Fruit fly (Drosophila melanogaster) whole organism, embryonic: ENCODE measurements around the gene CG5191.

Experiments
- Abd-B ChIP-seq: fragments of 200-800 bp; sonication (Bioruptor generic); optimal IDR thresholded peaks from 2 replicates; lab custom pipeline; 2018; ENCODE audit warnings: missing biosample characterization, mild to moderate bottlenecking, missing genetic modification characterization, moderate library complexity
- CG10267 ChIP-seq: fragments of 200-800 bp; sonication (Bioruptor generic); optimal IDR thresholded peaks from 2 replicates; lab custom pipeline; 2018; ENCODE audit warnings: missing biosample characterization, mild to moderate bottlenecking, missing genetic modification characterization, moderate library complexity
- CG11093 ChIP-seq: fragments of 200-800 bp; sonication (Bioruptor generic); IDR thresholded peaks from 3 replicates; pipeline ENCODE4 v1.3.6; 2022; ENCODE audit warnings: missing biosample characterization, missing genetic modification characterization
- CG11695 ChIP-seq: fragments of 200-800 bp; sonication (Bioruptor generic); IDR thresholded peaks from 3 replicates; pipeline ENCODE4 v1.3.6; 2022; ENCODE audit warnings: missing biosample characterization, missing genetic modification characterization
- CG12155 ChIP-seq: fragments of 200-800 bp; sonication (Bioruptor generic); optimal IDR thresholded peaks from 3 replicates; lab custom pipeline; 2016; ENCODE audit warnings: missing biosample characterization, missing genetic modification characterization
- CG13894 ChIP-seq: fragments of 200-800 bp; sonication (Bioruptor generic); optimal IDR thresholded peaks from 3 replicates; lab custom pipeline; 2018; ENCODE audit warnings: missing biosample characterization, mild to moderate bottlenecking, missing genetic modification characterization, moderate library complexity
- CG14710 ChIP-seq: fragments of 200-800 bp; sonication (Bioruptor generic); optimal IDR thresholded peaks from 3 replicates; lab custom pipeline; 2019; ENCODE audit warnings: missing biosample characterization, mild to moderate bottlenecking, missing genetic modification characterization, moderate library complexity
- CG15011 ChIP-seq: fragments of 200-800 bp; sonication (Bioruptor generic); optimal IDR thresholded peaks from 3 replicates; lab custom pipeline; 2018; ENCODE audit warnings: missing biosample characterization, mild to moderate bottlenecking, missing genetic modification characterization
- CG15479 ChIP-seq: fragments of 200-800 bp; sonication (Bioruptor generic); optimal IDR thresholded peaks from 3 replicates; lab custom pipeline; 2019; ENCODE audit warnings: missing biosample characterization, mild to moderate bottlenecking, missing genetic modification characterization, moderate library complexity
- CG15601 ChIP-seq: fragments of 200-800 bp; sonication (Bioruptor generic); optimal IDR thresholded peaks from 3 replicates; lab custom pipeline; 2019; ENCODE audit warnings: missing biosample characterization, mild to moderate bottlenecking, missing genetic modification characterization, moderate library complexity
- CG15696 ChIP-seq: fragments of 200-800 bp; sonication (Bioruptor generic); optimal IDR thresholded peaks from 2 replicates; lab custom pipeline; 2019; ENCODE audit warnings: missing biosample characterization, mild to moderate bottlenecking, missing genetic modification characterization, moderate library complexity
- CG17912 ChIP-seq: fragments of 200-800 bp; sonication (Bioruptor generic); optimal IDR thresholded peaks from 2 replicates; lab custom pipeline; 2018; ENCODE audit warnings: missing biosample characterization, mild to moderate bottlenecking, missing genetic modification characterization
- CG18011 ChIP-seq: fragments of 200-800 bp; sonication (Bioruptor generic); optimal IDR thresholded peaks from 2 replicates; lab custom pipeline; 2017; ENCODE audit warnings: missing biosample characterization, missing genetic modification characterization, mild to moderate bottlenecking, moderate library complexity, missing genotype
- CG18764 ChIP-seq: fragments of 200-800 bp; sonication (Bioruptor generic); optimal IDR thresholded peaks from 3 replicates; lab custom pipeline; 2016; ENCODE audit warnings: missing biosample characterization, missing genetic modification characterization
- CG32772 ChIP-seq: fragments of 200-800 bp; sonication (Bioruptor generic); IDR thresholded peaks from 2 replicates; pipeline ENCODE4 v1.3.6; 2022; ENCODE audit warnings: missing biosample characterization, missing genetic modification characterization
- CG3838 ChIP-seq: fragments of 200-800 bp; sonication (Bioruptor generic); optimal IDR thresholded peaks from 3 replicates; lab custom pipeline; 2016; ENCODE audit warnings: missing biosample characterization, missing genetic modification characterization
- CG6175 ChIP-seq: fragments of 200-800 bp; sonication (Bioruptor generic); IDR thresholded peaks from 3 replicates; pipeline ENCODE4 v1.3.6; 2022; ENCODE audit warnings: missing biosample characterization, missing genetic modification characterization
- CG6254 ChIP-seq: fragments of 200-800 bp; sonication (Bioruptor generic); optimal IDR thresholded peaks from 3 replicates; lab custom pipeline; 2017; ENCODE audit warnings: mild to moderate bottlenecking, missing biosample characterization, missing genetic modification reagents, missing genetic modification characterization
- CG7928 ChIP-seq: fragments of 200-800 bp; sonication (Bioruptor generic); optimal IDR thresholded peaks from 2 replicates; lab custom pipeline; 2017; ENCODE audit warnings: missing biosample characterization, mild to moderate bottlenecking, missing genetic modification characterization
- CG8290 ChIP-seq, 3 experiments: fragments of 200-800 bp; sonication (Bioruptor generic); optimal IDR thresholded peaks; 2 replicates each; lab custom pipeline; 2016 to 2019; ENCODE audit warnings: missing biosample characterization in 3 of 3, missing genetic modification characterization in 3 of 3, mild to moderate bottlenecking in 2 of 3, moderate library complexity in 1 of 3
- CkIIα-i1 ChIP-seq: fragments of 200-800 bp; sonication (Bioruptor generic); IDR thresholded peaks from 2 replicates; pipeline ENCODE4 v1.3.6; 2022; ENCODE audit warnings: missing biosample characterization, missing genetic modification characterization
- HHEX ChIP-seq: fragments of 200-800 bp; sonication (Bioruptor generic); optimal IDR thresholded peaks from 3 replicates; lab custom pipeline; 2017; ENCODE audit warnings: missing biosample characterization, mild to moderate bottlenecking, missing genetic modification characterization, missing genetic modification reagents
- Hr3 ChIP-seq: fragments of 200-800 bp; sonication (Bioruptor generic); optimal IDR thresholded peaks from 3 replicates; lab custom pipeline; 2016; ENCODE audit warnings: missing biosample characterization, missing genetic modification characterization
- Med ChIP-seq: fragments of 200-800 bp; sonication (Bioruptor generic); peaks from one replicate; lab custom pipeline; 2016; ENCODE audit warnings: missing biosample characterization, missing genetic modification characterization, mild to moderate bottlenecking, inconsistent platforms, moderate library complexity
- NK7.1 ChIP-seq: fragments of 200-800 bp; sonication (Bioruptor generic); optimal IDR thresholded peaks from 3 replicates; lab custom pipeline; 2016; ENCODE audit warnings: missing biosample characterization, missing genetic modification characterization
- Oaz ChIP-seq: fragments of 200-800 bp; sonication (Bioruptor generic); IDR thresholded peaks from 2 replicates; pipeline ENCODE4 v1.3.6; 2022; ENCODE audit warnings: missing biosample characterization, missing genetic modification characterization
- Oli ChIP-seq: fragments of 200-800 bp; sonication (Bioruptor generic); optimal IDR thresholded peaks from 2 replicates; lab custom pipeline; 2018; ENCODE audit warnings: missing biosample characterization, mild to moderate bottlenecking, missing genetic modification characterization, moderate library complexity
- Opbp ChIP-seq: fragments of 200-800 bp; sonication (Bioruptor generic); IDR thresholded peaks from 3 replicates; pipeline ENCODE4 v1.3.6; 2022; ENCODE audit warnings: missing biosample characterization, missing genetic modification characterization; ENCODE audit not compliant: partially characterized antibody
- Six4 ChIP-seq: fragments of 200-800 bp; sonication (Bioruptor generic); optimal IDR thresholded peaks from 2 replicates; lab custom pipeline; 2016; ENCODE audit warnings: missing biosample characterization, missing genetic modification characterization
- Sry-β ChIP-seq: fragments of 200-800 bp; sonication (Bioruptor generic); optimal IDR thresholded peaks from 2 replicates; lab custom pipeline; 2018; ENCODE audit warnings: missing biosample characterization, mild to moderate bottlenecking, missing genetic modification characterization, moderate library complexity
- ara ChIP-seq: fragments of 200-800 bp; sonication (Bioruptor generic); IDR thresholded peaks from 2 replicates; pipeline ENCODE4 v1.3.6; 2022; ENCODE audit warnings: missing biosample characterization, missing genetic modification characterization
- bbx ChIP-seq: fragments of 200-800 bp; sonication (Bioruptor generic); IDR thresholded peaks from 2 replicates; pipeline ENCODE4 v1.3.6; 2022; ENCODE audit warnings: missing biosample characterization, missing genetic modification characterization; ENCODE audit not compliant: partially characterized antibody
- crp ChIP-seq, 2 experiments: fragments of 200-800 bp; sonication (Bioruptor generic); optimal IDR thresholded peaks; 2 replicates in 1 of 2; 3 replicates in 1 of 2; lab custom pipeline; 2017; ENCODE audit warnings: missing biosample characterization in 2 of 2, missing genetic modification characterization in 2 of 2, mild to moderate bottlenecking in 1 of 2, moderate library complexity in 1 of 2
- cwo ChIP-seq: fragments of 200-800 bp; sonication (Bioruptor generic); optimal IDR thresholded peaks from 3 replicates; lab custom pipeline; 2017; ENCODE audit warnings: missing biosample characterization, missing genetic modification characterization, mild to moderate bottlenecking, moderate library complexity, missing genetic modification reagents
- danr ChIP-seq: fragments of 200-800 bp; sonication (Bioruptor generic); IDR thresholded peaks from 2 replicates; pipeline ENCODE4 v1.3.6; 2022; ENCODE audit warnings: missing biosample characterization, missing genetic modification characterization
- gro ChIP-seq: fragments of 200-800 bp; sonication (Bioruptor generic); optimal IDR thresholded peaks from 2 replicates; lab custom pipeline; 2016; ENCODE audit warnings: missing biosample characterization, missing genetic modification characterization
- lov ChIP-seq, 2 experiments: fragments of 200-800 bp in 1 of 2; fragments of >200 bp in 1 of 2; sonication (Bioruptor generic) in 1 of 2; IDR thresholded peaks in 1 of 2; optimal IDR thresholded peaks in 1 of 2; 2 replicates in 1 of 2; 3 replicates in 1 of 2; pipeline versions ENCODE4 v1.3.6 to Lab custom; 2017 to 2022; ENCODE audit warnings: missing biosample characterization in 1 of 2, missing genetic modification characterization in 1 of 2
- luna ChIP-seq: fragments of 200-800 bp; sonication (Bioruptor generic); optimal IDR thresholded peaks from 2 replicates; lab custom pipeline; 2016; ENCODE audit warnings: missing biosample characterization, missing genetic modification characterization
- maf-S ChIP-seq: fragments of 200-800 bp; sonication (Bioruptor generic); optimal IDR thresholded peaks from 2 replicates; lab custom pipeline; 2016; ENCODE audit warnings: missing biosample characterization, missing genetic modification characterization
- nmo ChIP-seq: fragments of 200-800 bp; sonication (Bioruptor generic); optimal IDR thresholded peaks from 2 replicates; lab custom pipeline; 2018; ENCODE audit warnings: missing biosample characterization, mild to moderate bottlenecking, missing genetic modification characterization, moderate library complexity
- onecut ChIP-seq: fragments of 200-800 bp; sonication (Bioruptor generic); IDR thresholded peaks from 2 replicates; pipeline ENCODE4 v1.3.6; 2022; ENCODE audit warnings: missing biosample characterization, missing genetic modification characterization
- pnt ChIP-seq: fragments of 200-800 bp; sonication (Bioruptor generic); optimal IDR thresholded peaks from 3 replicates; lab custom pipeline; 2016; ENCODE audit warnings: missing biosample characterization, missing genetic modification characterization
- row ChIP-seq: fragments of 200-800 bp; sonication (Bioruptor generic); IDR thresholded peaks from 3 replicates; pipeline ENCODE4 v1.3.6; 2022; ENCODE audit warnings: missing biosample characterization, missing genetic modification characterization
- shn ChIP-seq: fragments of 200-800 bp; sonication (Bioruptor generic); optimal IDR thresholded peaks from 3 replicates; lab custom pipeline; 2016; ENCODE audit warnings: missing biosample characterization, missing genetic modification characterization
- ssp ChIP-seq: fragments of 200-800 bp; sonication (Bioruptor generic); IDR thresholded peaks from 2 replicates; pipeline ENCODE4 v1.3.6; 2022; ENCODE audit warnings: missing biosample characterization, missing genetic modification characterization
- tgo ChIP-seq: fragments of 200-800 bp; sonication (Bioruptor generic); IDR thresholded peaks from 3 replicates; pipeline ENCODE4 v1.3.6; 2022; ENCODE audit warnings: missing biosample characterization, missing genetic modification characterization
- vnd ChIP-seq: fragments of 200-800 bp; sonication (Bioruptor generic); IDR thresholded peaks from 3 replicates; pipeline ENCODE4 v1.3.6; 2022; ENCODE audit warnings: missing biosample characterization, missing genetic modification characterization; ENCODE audit not compliant: partially characterized antibody

Gene CG5191

DNA sequence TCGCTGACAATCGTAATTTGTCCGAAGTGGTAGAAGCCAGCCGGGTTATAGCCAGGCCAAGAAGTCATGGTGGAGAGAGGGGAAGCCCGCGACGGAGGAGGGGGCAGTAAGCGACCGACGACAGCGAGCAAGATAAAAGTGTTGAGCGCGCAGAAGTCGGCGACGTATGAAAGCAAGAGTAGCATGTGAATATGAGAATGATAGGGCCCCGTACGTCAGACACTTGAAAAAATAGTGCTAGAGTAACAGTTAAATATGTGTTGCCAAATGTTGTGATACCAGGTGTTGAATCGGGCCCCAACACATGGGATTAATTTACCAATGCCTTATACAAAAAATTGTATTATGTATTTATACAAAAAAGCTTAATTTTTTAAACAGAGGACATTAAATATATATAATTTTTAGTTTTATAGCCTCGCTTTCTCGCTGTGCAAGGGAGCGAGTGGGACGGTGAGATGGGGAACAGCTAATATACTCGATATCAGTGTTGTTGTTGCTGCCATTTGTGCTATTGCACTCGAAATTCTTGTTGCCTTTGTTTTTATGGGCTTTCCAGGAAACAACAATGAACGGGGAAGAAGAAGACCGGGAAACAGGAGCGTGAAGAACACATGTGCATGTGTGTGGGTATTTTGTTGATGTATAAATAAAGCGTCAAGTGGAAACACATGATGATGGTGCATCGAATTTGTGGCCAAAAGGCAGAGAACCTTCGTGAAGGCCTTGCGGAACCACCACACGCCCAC, 10.6 kb upstream of the CG5191 start (continued):
- TF ChIP-seq CG13894 (tag; lab: Kevin White, UChicago) = peak; percentile 82
- TF ChIP-seq danr = peak; percentile 79
- peak; percentile 84 for TF ChIP-seq Med
- TF ChIP-seq CG15479 (GFP tag; lab: Kevin White, UChicago) = no peak
- peak; percentile 86 for TF ChIP-seq Abd-B (GFP tag; lab: Kevin White, UChicago)
- peak; percentile 88 for TF ChIP-seq HHEX (GFP tag; lab: Kevin White, UChicago)
- TF ChIP-seq NK7.1 = no peak
- peak; percentile 24 for TF ChIP-seq gro
- TF ChIP-seq CG6254 = peak; percentile 82
- peak; percentile 67; the same call in 2 of the 3 replicates for TF ChIP-seq CG11093
- peak; percentile 80 for TF ChIP-seq CG8290 (GFP tag; optimal IDR thresholded peaks at IDR 0.05; lab: Kevin White, UChicago)
- peak; percentile 11 to 44 for TF ChIP-seq CG8290 (tag; optimal IDR thresholded peaks at IDR 0.05; lab: Kevin White, UChicago)
- TF ChIP-seq CG14710 (tag; lab: Kevin White, UChicago) = peak; percentile 83
- TF ChIP-seq vnd = no peak
- peak; percentile 90 for TF ChIP-seq nmo
- peak; percentile 30 for TF ChIP-seq CG18011
- TF ChIP-seq CG15601 (tag; lab: Kevin White, UChicago) = peak; percentile 78
- TF ChIP-seq CG18764 (GFP tag; lab: Kevin White, UChicago) = peak; percentile 66
- TF ChIP-seq Oaz (GFP tag; lab: Robert Waterston, UW) = peak; percentile 69
- no peak for TF ChIP-seq luna (GFP tag; lab: Kevin White, UChicago)
- TF ChIP-seq Hr3 (GFP tag; lab: Kevin White, UChicago) = peak; percentile 83
- peak; percentile 64; the same call in 1 of the 3 replicates for TF ChIP-seq CG6175 (GFP tag; lab: Robert Waterston, UW)
- TF ChIP-seq CkIIα-i1 (GFP tag; lab: Robert Waterston, UW) = no peak
- no peak for TF ChIP-seq Sry-β (GFP tag; lab: Kevin White, UChicago)
- peak; percentile 73 for TF ChIP-seq Six4 (GFP tag; lab: Kevin White, UChicago)
- TF ChIP-seq lov (optimal IDR thresholded peaks at IDR 0.05; lab: Kevin White, UChicago) = no peak
- TF ChIP-seq lov (GFP tag; IDR thresholded peaks at IDR 0.05; lab: Robert Waterston, UW) = no peak
- TF ChIP-seq pnt (GFP tag; lab: Kevin White, UChicago) = peak; percentile 27
- TF ChIP-seq maf-S (GFP tag; lab: Kevin White, UChicago) = no peak
- peak in 1 of 2 experiments; percentile 21 for TF ChIP-seq crp (GFP tag; optimal IDR thresholded peaks at IDR 0.05; lab: Kevin White, UChicago)
- TF ChIP-seq shn (GFP tag; lab: Kevin White, UChicago) = peak; percentile 21
- TF ChIP-seq tgo (GFP tag; lab: Robert Waterston, UW) = peak; percentile 89
- peak; percentile 62 for TF ChIP-seq CG15011 (GFP tag; lab: Kevin White, UChicago)
- peak; percentile 41 for TF ChIP-seq CG3838 (GFP tag; lab: Kevin White, UChicago)
- TF ChIP-seq CG11695 (GFP tag; lab: Robert Waterston, UW) = peak; percentile 80; the same call in 2 of the 3 replicates
- peak; percentile 78 for TF ChIP-seq CG12155 (GFP tag; lab: Kevin White, UChicago)
- TF ChIP-seq CG7928 = peak; percentile 27
- TF ChIP-seq CG32772 (GFP tag; lab: Robert Waterston, UW) = peak; percentile 82
- TF ChIP-seq onecut (GFP tag; lab: Robert Waterston, UW) = peak; percentile 82
- TF ChIP-seq cwo (GFP tag; lab: Kevin White, UChicago) = peak; percentile 92
- TF ChIP-seq bbx (GFP tag; lab: Robert Waterston, UW) = no peak
- peak; percentile 87 for TF ChIP-seq CG15696 (tag; lab: Kevin White, UChicago)
- peak; percentile 83 for TF ChIP-seq CG10267 (tag; lab: Kevin White, UChicago)
- TF ChIP-seq Oli (tag; lab: Kevin White, UChicago) = peak; percentile 87
- no peak for TF ChIP-seq CG17912 (GFP tag; lab: Kevin White, UChicago)
- TF ChIP-seq row = peak; percentile 97
- no peak for TF ChIP-seq Opbp (GFP tag; lab: Robert Waterston, UW)
- peak; percentile 84 for TF ChIP-seq ara (GFP tag; lab: Robert Waterston, UW)
- peak; percentile 71 for TF ChIP-seq ssp (GFP tag; lab: Robert Waterston, UW)
